Fruit fly (Drosophila melanogaster): ENCODE results near the gene Pgant6.
A peak's percentile ranks its signal among the peaks of the same experiment; 100 is the strongest.

Gene Pgant6

DNA sequence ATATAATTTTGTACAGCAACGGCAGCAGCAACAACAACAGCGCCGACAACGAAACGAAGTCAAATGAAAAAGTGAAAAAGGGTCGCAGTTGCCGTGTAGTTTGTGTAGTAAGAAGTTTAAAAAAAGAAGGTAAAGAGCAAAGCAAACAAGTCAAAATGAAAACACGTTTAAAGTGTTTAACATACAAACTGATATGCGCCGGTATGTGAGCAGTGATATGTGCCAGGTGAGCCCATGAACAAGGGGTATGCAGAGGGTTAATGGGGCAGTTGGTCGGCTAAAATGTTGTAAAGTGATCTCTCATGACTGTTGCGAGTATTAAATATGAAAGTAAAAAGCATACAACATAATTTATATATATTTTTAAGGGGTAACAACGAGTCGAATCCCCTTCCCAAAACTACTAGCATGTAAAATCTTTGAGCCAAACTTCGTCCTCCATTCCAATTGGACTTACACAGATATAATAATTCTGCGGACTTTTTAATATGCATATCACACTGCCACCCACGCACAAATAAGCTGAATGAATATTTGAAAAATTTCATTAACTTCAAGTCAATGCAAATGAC, 24.0 kb downstream of the Pgant6 start (continued):
- TF ChIP-seq phol (tag; optimal IDR thresholded peaks at IDR 0.05) (peak; percentile 67), trem (tag; optimal IDR thresholded peaks at IDR 0.05) (peak; percentile 42), Myb (GFP tag; optimal IDR thresholded peaks at IDR 0.05) (no peak), shn (GFP tag; optimal IDR thresholded peaks at IDR 0.05) (no peak), CG11504 (tag; optimal IDR thresholded peaks at IDR 0.05) (peak; percentile 80), CG4730 (GFP tag; IDR thresholded peaks at IDR 0.05) (peak; percentile 85), ATbp (GFP tag; optimal IDR thresholded peaks at IDR 0.05) (peak; percentile 64), CG11695 (GFP tag; IDR thresholded peaks at IDR 0.05) (peak; percentile 85), Awh (GFP tag; IDR thresholded peaks at IDR 0.05) (peak; percentile 84), CG4360 (GFP tag; IDR thresholded peaks at IDR 0.05) (peak; percentile 70), Dip2 (GFP tag; IDR thresholded peaks at IDR 0.05) (no peak), lola (GFP tag; optimal IDR thresholded peaks at IDR 0.05) (no peak), ac (GFP tag; optimal IDR thresholded peaks at IDR 0.05) (no peak), CG2678 (tag; optimal IDR thresholded peaks at IDR 0.05) (peak; percentile 79), CG17359 (tag; optimal IDR thresholded peaks at IDR 0.05) (peak; percentile 79), tup (GFP tag; optimal IDR thresholded peaks at IDR 0.05) (no peak), cad (GFP tag; optimal IDR thresholded peaks at IDR 0.05) (no peak), CG9437 (GFP tag; optimal IDR thresholded peaks at IDR 0.05) (no peak), sens (GFP tag) (peak; percentile 97), ab (GFP tag; optimal IDR thresholded peaks at IDR 0.05) (no peak), Six4 (GFP tag; optimal IDR thresholded peaks at IDR 0.05) (peak; percentile 59), ato (GFP tag; IDR thresholded peaks at IDR 0.05; ENCODE audit: partially characterized antibody) (no peak), Bteb2 (GFP tag; optimal IDR thresholded peaks at IDR 0.05) (no peak), CG12744 (GFP tag; optimal IDR thresholded peaks at IDR 0.05) (no peak), MESR4 (GFP tag; optimal IDR thresholded peaks at IDR 0.05) (no peak), CG2116 (GFP tag; optimal IDR thresholded peaks at IDR 0.05) (no peak), CG2202 (tag; optimal IDR thresholded peaks at IDR 0.05) (no peak), salm (tag; optimal IDR thresholded peaks at IDR 0.05) (peak; percentile 32), Xrp1 (GFP tag; IDR thresholded peaks at IDR 0.05) (peak; percentile 92), vfl (GFP tag; optimal IDR thresholded peaks at IDR 0.05) (peak; percentile 20), Kr (GFP tag; optimal IDR thresholded peaks at IDR 0.05) (no peak), CG32772 (GFP tag; IDR thresholded peaks at IDR 0.05) (peak; percentile 87), cato (GFP tag; optimal IDR thresholded peaks at IDR 0.05; ENCODE audit: borderline replicate concordance) (no peak), ERR (GFP tag; optimal IDR thresholded peaks at IDR 0.05) (no peak), Hey (tag; optimal IDR thresholded peaks at IDR 0.05) (no peak), slou (GFP tag; optimal IDR thresholded peaks at IDR 0.05) (no peak), cg (GFP tag; optimal IDR thresholded peaks at IDR 0.05) (no peak), zf30C (GFP tag; optimal IDR thresholded peaks at IDR 0.05) (no peak), CG10959 (GFP tag; IDR thresholded peaks at IDR 0.05) (peak; percentile 78), eyg (GFP tag; optimal IDR thresholded peaks at IDR 0.05) (peak; percentile 7), Fer2 (tag; optimal IDR thresholded peaks at IDR 0.05) (peak; percentile 10), dmrt99B (tag; optimal IDR thresholded peaks at IDR 0.05) (peak; percentile 83), CG33213 (GFP tag; optimal IDR thresholded peaks at IDR 0.05) (peak; percentile 29), CG3995 (GFP tag; optimal IDR thresholded peaks at IDR 0.05) (peak; percentile 9), MBD-R2 (GFP tag; IDR thresholded peaks at IDR 0.05) (peak; percentile 61), en (GFP tag; optimal IDR thresholded peaks at IDR 0.05) (no peak), fd64A (GFP tag; optimal IDR thresholded peaks at IDR 0.05) (no peak), CG3847 (GFP tag; IDR thresholded peaks at IDR 0.05) (peak; percentile 55), HLHmδ (GFP tag; optimal IDR thresholded peaks at IDR 0.05) (no peak), CG30431 (GFP tag; optimal IDR thresholded peaks at IDR 0.05) (peak; percentile 11), Atf6 (GFP tag; IDR thresholded peaks at IDR 0.05) (peak; percentile 62; the same call in 1 of the 2 replicates)

All from whole organism, embryonic.